Worm (Caenorhabditis elegans): ENCODE results near the gene ham-1.
"Not testable (repeated sequence)": the region's sequence is repeated elsewhere in the genome, so short reads cannot be mapped to it uniquely, and the experiment has no call there.

- TF ChIP-seq tlf-1 (GFP tag; optimal IDR thresholded peaks at IDR 0.05); repo-1 (tag; optimal IDR thresholded peaks at IDR 0.05); hmg-20 (GFP tag; IDR thresholded peaks at IDR 0.05); lin-35 (GFP tag; optimal IDR thresholded peaks at IDR 0.05); ceh-27 (GFP tag; optimal IDR thresholded peaks at IDR 0.05): not testable (repeated sequence)
Observed at ce11 chrIV:12505397-12505796, 36.6 kb upstream of the ham-1 start, which contains the start of gene sru-17.
